Worm (Caenorhabditis elegans): ENCODE results near the gene F35B3.7.

F35B3.7 gene

ce11 chrX:16988367-16988766 is 54.5 kb downstream of the F35B3.7 start:
- TF ChIP-seq blmp-1 (tag; optimal IDR thresholded peaks at IDR 0.05) (no peak), flh-1 (GFP tag; optimal IDR thresholded peaks at IDR 0.05) (no peak), unc-120 (tag; optimal IDR thresholded peaks at IDR 0.05; ENCODE audit: poor library complexity, severe bottlenecking) (no peak), unc-62 (GFP tag; optimal IDR thresholded peaks at IDR 0.05) (peak; percentile 34), lin-32 (GFP tag; optimal IDR thresholded peaks at IDR 0.05) (peak; percentile 69), nhr-2 (tag; optimal IDR thresholded peaks at IDR 0.05) (peak; percentile 2), cnd-1 (tag; optimal IDR thresholded peaks at IDR 0.05) (peak; percentile 54)
